Fruit fly (Drosophila melanogaster): ENCODE results near the gene CG6700.

DNA sequence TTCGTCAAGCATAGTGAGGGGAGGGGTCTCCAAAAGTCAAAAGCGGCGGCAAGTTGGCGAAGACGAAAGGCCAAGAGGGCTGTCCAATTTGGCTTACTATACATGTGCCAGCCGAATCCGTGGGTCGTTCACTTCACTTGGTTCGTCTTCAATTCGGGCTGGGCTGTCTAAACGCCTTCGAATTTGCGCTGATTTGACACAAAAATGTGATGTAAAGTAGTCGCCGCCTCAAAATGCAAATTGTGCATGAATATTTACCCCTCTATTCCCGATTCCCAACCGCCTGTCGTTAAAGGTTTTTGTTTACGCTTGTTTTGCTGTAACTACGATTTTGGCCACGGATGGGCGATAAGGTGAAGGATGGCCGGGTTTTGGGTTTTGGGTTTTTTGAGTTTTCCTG, 46.7 kb downstream of the CG6700 start:
- TF ChIP-seq cnc (optimal IDR thresholded peaks at IDR 0.05), result no peak
- TF ChIP-seq CG12768 (GFP tag; optimal IDR thresholded peaks at IDR 0.05), result no peak
- no peak for TF ChIP-seq Hr96 (GFP tag; optimal IDR thresholded peaks at IDR 0.05)
- TF ChIP-seq pad (GFP tag; optimal IDR thresholded peaks at IDR 0.05), result no peak
- peak; percentile 99 for TF ChIP-seq tj (GFP tag; optimal IDR thresholded peaks at IDR 0.05)
- no peak for TF ChIP-seq CG1620 (GFP tag; optimal IDR thresholded peaks at IDR 0.05)
- no peak for TF ChIP-seq Clk (GFP tag; optimal IDR thresholded peaks at IDR 0.05)
- no peak for TF ChIP-seq ovo (GFP tag; optimal IDR thresholded peaks at IDR 0.05)
- TF ChIP-seq CG7101 (tag; optimal IDR thresholded peaks at IDR 0.05), result no peak
- TF ChIP-seq Mnt (GFP tag; optimal IDR thresholded peaks at IDR 0.05), result no peak
- TF ChIP-seq CG5204 (GFP tag; optimal IDR thresholded peaks at IDR 0.05), result no peak
- TF ChIP-seq toe (GFP tag; optimal IDR thresholded peaks at IDR 0.05), result no peak
